Worm (Caenorhabditis elegans): Measurements from ENCODE around the gene mam-5.

The mam-5 gene

ce11 chrV:9922481-9922880 is 30.0 kb upstream of the mam-5 start, which contains the start of gene C50H2.7 (continued):
- TF ChIP-seq B0019.2 (GFP tag; conservative IDR thresholded peaks at IDR 0.05) (no peak), B0261.1 (tag; optimal IDR thresholded peaks at IDR 0.05) (no peak)

DNA sequence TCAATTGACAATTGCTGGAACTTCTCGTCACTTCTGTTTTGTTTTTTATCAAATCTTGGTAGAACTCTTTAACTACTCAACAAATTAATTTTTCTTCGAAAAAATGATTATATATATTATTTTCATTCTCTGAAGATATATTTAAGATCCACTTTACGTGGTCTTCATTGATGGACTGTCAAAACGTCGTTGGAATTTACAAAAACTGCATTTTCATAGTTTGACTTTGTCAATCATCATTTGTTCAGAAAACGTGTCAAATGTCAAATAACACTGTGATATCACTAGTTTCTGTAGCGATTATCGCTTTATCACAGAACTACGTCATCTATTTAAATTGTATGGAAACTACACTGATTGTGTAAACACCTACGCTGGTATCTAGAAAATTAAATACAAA is 28.1 kb upstream of the mam-5 start:
- no peak for TF ChIP-seq athp-1 (tag; optimal IDR thresholded peaks at IDR 0.05)
- no peak for TF ChIP-seq sdz-38 (tag; optimal IDR thresholded peaks at IDR 0.05)
- TF ChIP-seq fkh-3 (tag; optimal IDR thresholded peaks at IDR 0.05): no peak
- TF ChIP-seq nhr-27 (tag; optimal IDR thresholded peaks at IDR 0.05): no peak
- TF ChIP-seq madf-10 (tag; optimal IDR thresholded peaks at IDR 0.05): no peak
- TF ChIP-seq lag-1 (GFP tag; IDR thresholded peaks at IDR 0.05): no peak
- no peak for TF ChIP-seq unc-62 (GFP tag; optimal IDR thresholded peaks at IDR 0.05)
- TF ChIP-seq B0261.1 (tag; optimal IDR thresholded peaks at IDR 0.05): no peak
- no peak for TF ChIP-seq nfya-1 (tag; optimal IDR thresholded peaks at IDR 0.05; ENCODE audit: borderline replicate concordance, insufficient read depth)
- no peak for TF ChIP-seq F52B5.7 (tag; optimal IDR thresholded peaks at IDR 0.05)
- TF ChIP-seq atf-7 (tag; optimal IDR thresholded peaks at IDR 0.05): no peak

ce11 chrV:9925647-9926046 is 26.9 kb upstream of the mam-5 start:
- TF ChIP-seq nhr-80 (tag; optimal IDR thresholded peaks at IDR 0.05): peak; percentile 87
- no peak for TF ChIP-seq mes-4 (tag; optimal IDR thresholded peaks at IDR 0.05)
- no peak for TF ChIP-seq ceh-40 (GFP tag; IDR thresholded peaks at IDR 0.05)
- TF ChIP-seq let-607 (tag; optimal IDR thresholded peaks at IDR 0.05): peak in 1 of 2 experiments; percentile 6
- TF ChIP-seq fkh-3 (tag; optimal IDR thresholded peaks at IDR 0.05): no peak
- no peak for TF ChIP-seq ztf-25 (GFP tag; IDR thresholded peaks at IDR 0.05)
- TF ChIP-seq madf-3 (GFP tag; IDR thresholded peaks at IDR 0.05): no peak
- no peak for TF ChIP-seq lsy-27 (tag; optimal IDR thresholded peaks at IDR 0.05; ENCODE audit: borderline replicate concordance, insufficient read depth)
- TF ChIP-seq F52B5.7 (tag; optimal IDR thresholded peaks at IDR 0.05): no peak
- TF ChIP-seq F23B12.7 (tag; optimal IDR thresholded peaks at IDR 0.05; ENCODE audit: insufficient read depth): no peak
- TF ChIP-seq lin-40 (tag; optimal IDR thresholded peaks at IDR 0.05): no peak
- TF ChIP-seq xnd-1 (tag; optimal IDR thresholded peaks at IDR 0.05): no peak
- no peak for TF ChIP-seq K11D2.4 (GFP tag; IDR thresholded peaks at IDR 0.05)

DNA sequence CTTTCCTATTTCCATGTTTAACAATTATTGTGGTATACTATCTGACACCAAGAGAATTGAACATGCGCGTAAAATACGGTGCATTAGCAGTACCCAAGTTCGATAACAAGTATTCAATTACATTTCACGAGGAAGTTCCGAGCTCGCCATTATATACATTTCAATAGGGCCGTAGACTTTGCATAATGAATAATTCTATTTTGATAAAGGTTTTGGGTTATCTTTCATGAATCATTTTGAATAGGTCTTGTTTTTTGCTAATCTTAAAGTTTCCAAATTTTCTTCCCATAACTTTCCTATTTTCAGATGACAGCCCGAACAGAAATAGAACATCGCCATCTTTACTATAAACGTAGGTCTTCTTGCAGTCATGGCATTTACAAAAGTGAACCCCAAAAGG is 26.3 kb upstream of the mam-5 start, which contains the start of gene C50H2.13:
C50H2.13 (plus strand) TSS at position 301 of the 400 bp plus-strand sequence.
- TF ChIP-seq ztf-18 (tag; optimal IDR thresholded peaks at IDR 0.05) (no peak), ceh-79 (tag; optimal IDR thresholded peaks at IDR 0.05) (no peak)

DNA sequence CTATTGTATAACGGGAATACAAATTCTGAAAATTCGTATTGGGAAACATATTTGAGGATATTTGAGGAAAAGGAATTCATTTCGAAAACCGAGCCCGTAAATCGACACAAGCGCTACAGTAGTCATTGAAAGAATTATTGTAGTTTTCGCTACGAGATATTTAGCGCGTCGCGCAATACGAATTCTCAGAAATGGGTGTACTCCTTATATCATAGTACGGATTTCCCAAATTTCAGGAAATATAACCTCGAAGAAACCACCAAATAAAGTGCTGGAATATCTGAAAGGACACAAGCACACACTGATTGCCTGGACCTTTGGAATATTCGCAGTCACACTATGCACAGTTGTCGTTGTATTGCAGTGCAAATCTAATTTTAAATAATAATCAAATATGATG is 25.1 kb upstream of the mam-5 start:
- peak; percentile 35 for TF ChIP-seq hrde-1 (tag; optimal IDR thresholded peaks at IDR 0.05; ENCODE audit: borderline replicate concordance)
- no peak for TF ChIP-seq B0336.3 (GFP tag; IDR thresholded peaks at IDR 0.05)
- TF ChIP-seq madf-8 (GFP tag; conservative IDR thresholded peaks at IDR 0.05): no peak
- 0 out of 2 replicates have a peak, but pooled peaks have one; percentile 53 for TF ChIP-seq nfyb-1 (GFP tag; IDR thresholded peaks at IDR 0.05)
- TF ChIP-seq attf-3 (GFP tag; conservative IDR thresholded peaks at IDR 0.05): no peak
- no peak for TF ChIP-seq ztf-6 (GFP tag; IDR thresholded peaks at IDR 0.05)
- TF ChIP-seq ztf-28 (GFP tag; IDR thresholded peaks at IDR 0.05): no peak
- no peak for TF ChIP-seq dpff-1 (tag; optimal IDR thresholded peaks at IDR 0.05)
- TF ChIP-seq zim-3 (tag; optimal IDR thresholded peaks at IDR 0.05): no peak
- peak; percentile 56 for TF ChIP-seq lsl-1 (GFP tag; optimal IDR thresholded peaks at IDR 0.05)
